Fruit fly (Drosophila melanogaster) whole organism, embryonic: ENCODE measurements around the gene CG46397.

Experiments
- CG10147 ChIP-seq: fragments of 200-800 bp; sonication (Bioruptor generic); optimal IDR thresholded peaks from 2 replicates; lab custom pipeline; 2019; ENCODE audit warnings: missing biosample characterization, mild to moderate bottlenecking, missing genetic modification characterization, moderate library complexity
- CG10209 ChIP-seq: fragments of 200-800 bp; sonication (Bioruptor generic); optimal IDR thresholded peaks from 3 replicates; lab custom pipeline; 2017; ENCODE audit warnings: missing biosample characterization, mild to moderate bottlenecking, missing genetic modification characterization, missing genetic modification reagents
- CG10543 ChIP-seq: fragments of 200-800 bp; sonication (Bioruptor generic); optimal IDR thresholded peaks from 3 replicates; lab custom pipeline; 2017; ENCODE audit warnings: missing biosample characterization, mild to moderate bottlenecking, missing genetic modification characterization, moderate library complexity
- CG12155 ChIP-seq: fragments of 200-800 bp; sonication (Bioruptor generic); optimal IDR thresholded peaks from 3 replicates; lab custom pipeline; 2016; ENCODE audit warnings: missing biosample characterization, missing genetic modification characterization
- CG12299 ChIP-seq: fragments of 200-800 bp; sonication (Bioruptor generic); optimal IDR thresholded peaks from 2 replicates; lab custom pipeline; 2018; ENCODE audit warnings: missing biosample characterization, mild to moderate bottlenecking, missing genetic modification characterization
- CG12659 ChIP-seq: fragments of 200-800 bp; sonication (Bioruptor generic); optimal IDR thresholded peaks from 3 replicates; lab custom pipeline; 2017; ENCODE audit warnings: mild to moderate bottlenecking, missing biosample characterization, missing genetic modification reagents, missing genetic modification characterization
- CG13287 ChIP-seq: fragments of 200-800 bp; sonication (Bioruptor generic); IDR thresholded peaks from 2 replicates; pipeline ENCODE4 v1.3.6; 2022; ENCODE audit warnings: missing biosample characterization, missing genetic modification characterization; ENCODE audit not compliant: partially characterized antibody
- CG13296 ChIP-seq: fragments of 200-800 bp; sonication (Bioruptor generic); optimal IDR thresholded peaks from 3 replicates; lab custom pipeline; 2018; ENCODE audit warnings: missing biosample characterization, mild to moderate bottlenecking, missing genetic modification characterization
- CG13624 ChIP-seq: fragments of 200-800 bp; sonication (Bioruptor generic); optimal IDR thresholded peaks from 2 replicates; lab custom pipeline; 2016; ENCODE audit warnings: missing biosample characterization, missing genetic modification characterization
- CG13894 ChIP-seq: fragments of 200-800 bp; sonication (Bioruptor generic); optimal IDR thresholded peaks from 3 replicates; lab custom pipeline; 2018; ENCODE audit warnings: missing biosample characterization, mild to moderate bottlenecking, missing genetic modification characterization, moderate library complexity
- CG15011 ChIP-seq: fragments of 200-800 bp; sonication (Bioruptor generic); optimal IDR thresholded peaks from 3 replicates; lab custom pipeline; 2018; ENCODE audit warnings: missing biosample characterization, mild to moderate bottlenecking, missing genetic modification characterization
- CG15269 ChIP-seq: fragments of 200-800 bp; sonication (Bioruptor generic); optimal IDR thresholded peaks from 2 replicates; lab custom pipeline; 2018; ENCODE audit warnings: missing biosample characterization, mild to moderate bottlenecking, missing genetic modification characterization, moderate library complexity
- CG1603 ChIP-seq: fragments of 200-800 bp; sonication (Bioruptor generic); optimal IDR thresholded peaks from 2 replicates; lab custom pipeline; 2019; ENCODE audit warnings: missing biosample characterization, mild to moderate bottlenecking, missing genetic modification characterization, moderate library complexity
- CG1792 ChIP-seq: fragments of 200-800 bp; sonication (Bioruptor generic); optimal IDR thresholded peaks from 2 replicates; lab custom pipeline; 2016; ENCODE audit warnings: missing biosample characterization, missing genetic modification characterization
- CG18262 ChIP-seq: fragments of 200-800 bp; optimal IDR thresholded peaks from 3 replicates; lab custom pipeline; 2019; ENCODE audit warnings: missing biosample characterization, mild to moderate bottlenecking, missing genetic modification characterization, moderate library complexity
- CG2120 ChIP-seq: fragments of 200-800 bp; sonication (Bioruptor generic); optimal IDR thresholded peaks from 3 replicates; lab custom pipeline; 2016; ENCODE audit warnings: missing biosample characterization, missing genetic modification characterization
- CG2678 ChIP-seq: fragments of 200-800 bp; sonication (Bioruptor generic); optimal IDR thresholded peaks from 3 replicates; lab custom pipeline; 2019; ENCODE audit warnings: missing biosample characterization, mild to moderate bottlenecking, missing genetic modification characterization, moderate library complexity
- CG30431 ChIP-seq: fragments of 200-800 bp; sonication (Bioruptor generic); optimal IDR thresholded peaks from 2 replicates; lab custom pipeline; 2017; ENCODE audit warnings: missing biosample characterization, missing genetic modification characterization
- CG34376 ChIP-seq: fragments of 200-800 bp; sonication (Bioruptor generic); optimal IDR thresholded peaks from 2 replicates; lab custom pipeline; 2018; ENCODE audit warnings: missing biosample characterization, mild to moderate bottlenecking, missing genetic modification characterization
- CG7372 ChIP-seq: fragments of 200-800 bp; sonication (Bioruptor generic); IDR thresholded peaks from 2 replicates; pipeline ENCODE4 v1.3.6; 2022; ENCODE audit warnings: missing biosample characterization, missing genetic modification characterization
- E2f2 ChIP-seq: fragments of 200-800 bp; sonication (Bioruptor generic); IDR thresholded peaks from 2 replicates; pipeline ENCODE4 v1.3.6; 2022; ENCODE audit warnings: missing biosample characterization, missing genetic modification characterization
- Gsc ChIP-seq: fragments of 200-800 bp; sonication (Bioruptor generic); IDR thresholded peaks from 2 replicates; pipeline ENCODE4 v1.3.6; 2022; ENCODE audit warnings: missing biosample characterization, missing genetic modification characterization
- Hand ChIP-seq: fragments of 200-800 bp; sonication (Bioruptor generic); optimal IDR thresholded peaks from 2 replicates; lab custom pipeline; 2017; ENCODE audit warnings: mild to moderate bottlenecking, missing biosample characterization, missing genetic modification reagents, missing genetic modification characterization
- Hr39 ChIP-seq: fragments of >200 bp; optimal IDR thresholded peaks from 2 replicates; lab custom pipeline; 2017
- Lpt ChIP-seq: fragments of >200 bp; optimal IDR thresholded peaks from 2 replicates; lab custom pipeline; 2018; ENCODE audit warnings: missing biosample characterization, missing genetic modification characterization
- Nf-YC ChIP-seq: fragments of 200-800 bp; optimal IDR thresholded peaks from 3 replicates; lab custom pipeline; 2019; ENCODE audit warnings: missing biosample characterization, mild to moderate bottlenecking, missing genetic modification characterization, moderate library complexity
- PHDP ChIP-seq: fragments of 200-800 bp; sonication (Bioruptor generic); optimal IDR thresholded peaks from 3 replicates; lab custom pipeline; 2018; ENCODE audit warnings: missing biosample characterization, mild to moderate bottlenecking, missing genetic modification characterization, moderate library complexity
- Pdp1 ChIP-seq, 2 experiments: fragments of 200-800 bp; sonication (Bioruptor generic); optimal IDR thresholded peaks; 3 replicates each; lab custom pipeline; 2016; ENCODE audit warnings: missing biosample characterization in 2 of 2, missing genetic modification characterization in 2 of 2, mild to moderate bottlenecking in 1 of 2, moderate library complexity in 1 of 2
- Rx ChIP-seq: fragments of 200-800 bp; sonication (Bioruptor generic); IDR thresholded peaks from 2 replicates; pipeline ENCODE4 v1.3.6; 2022; ENCODE audit warnings: missing biosample characterization, missing genetic modification characterization
- Sin3A ChIP-seq: fragments of >200 bp; optimal IDR thresholded peaks from 2 replicates; lab custom pipeline; 2018
- Sox102F ChIP-seq: fragments of 200-800 bp; sonication (Bioruptor generic); optimal IDR thresholded peaks from 2 replicates; lab custom pipeline; 2018; ENCODE audit warnings: missing biosample characterization, mild to moderate bottlenecking, missing genetic modification characterization, moderate library complexity
- Sry-β ChIP-seq: fragments of 200-800 bp; sonication (Bioruptor generic); optimal IDR thresholded peaks from 2 replicates; lab custom pipeline; 2018; ENCODE audit warnings: missing biosample characterization, mild to moderate bottlenecking, missing genetic modification characterization, moderate library complexity
- ato ChIP-seq: fragments of 200-800 bp; sonication (Bioruptor generic); IDR thresholded peaks from 2 replicates; pipeline ENCODE4 v1.3.6; 2022; ENCODE audit warnings: missing biosample characterization, missing genetic modification characterization; ENCODE audit not compliant: partially characterized antibody
- cato ChIP-seq: fragments of 200-800 bp; sonication (Bioruptor generic); optimal IDR thresholded peaks from 2 replicates; lab custom pipeline; 2016; ENCODE audit warnings: missing biosample characterization, missing genetic modification characterization, borderline replicate concordance
- dan ChIP-seq: fragments of 200-800 bp; sonication (Bioruptor generic); IDR thresholded peaks from 2 replicates; pipeline ENCODE4 v1.3.6; 2022; ENCODE audit warnings: missing biosample characterization, missing genetic modification characterization
- esg ChIP-seq: fragments of 200-800 bp; sonication (Bioruptor generic); conservative IDR thresholded peaks from 2 replicates; pipeline ENCODE4 v1.3.6; 2022; ENCODE audit warnings: missing biosample characterization, missing genetic modification characterization
- exex ChIP-seq: fragments of 200-800 bp; sonication (Bioruptor generic); optimal IDR thresholded peaks from 4 replicates; lab custom pipeline; 2018; ENCODE audit warnings: missing biosample characterization, mild to moderate bottlenecking, missing genetic modification characterization, moderate library complexity
- gcm ChIP-seq: fragments of 200-800 bp; sonication (Bioruptor generic); optimal IDR thresholded peaks from 2 replicates; lab custom pipeline; 2019; ENCODE audit warnings: missing biosample characterization, mild to moderate bottlenecking, missing genetic modification characterization, moderate library complexity
- grn ChIP-seq: fragments of 200-800 bp; sonication (Bioruptor generic); optimal IDR thresholded peaks from 3 replicates; lab custom pipeline; 2017; ENCODE audit warnings: missing biosample characterization, missing genetic modification characterization
- jing ChIP-seq: fragments of 200-800 bp; sonication (Bioruptor generic); optimal IDR thresholded peaks from 2 replicates; lab custom pipeline; 2018; ENCODE audit warnings: missing biosample characterization, mild to moderate bottlenecking, missing genetic modification characterization
- lmd ChIP-seq: fragments of 200-800 bp; sonication (Bioruptor generic); IDR thresholded peaks from 2 replicates; pipeline ENCODE4 v1.3.6; 2022; ENCODE audit warnings: missing biosample characterization, missing genetic modification characterization
- mirr ChIP-seq: fragments of 200-800 bp; sonication (Bioruptor generic); optimal IDR thresholded peaks from 3 replicates; lab custom pipeline; 2018; ENCODE audit warnings: missing biosample characterization, mild to moderate bottlenecking, missing genetic modification characterization
- nau ChIP-seq: fragments of 200-800 bp; sonication (Bioruptor generic); optimal IDR thresholded peaks from 3 replicates; lab custom pipeline; 2017; ENCODE audit warnings: missing biosample characterization, mild to moderate bottlenecking, missing genetic modification characterization, missing genetic modification reagents
- pnt ChIP-seq: fragments of 200-800 bp; sonication (Bioruptor generic); optimal IDR thresholded peaks from 3 replicates; lab custom pipeline; 2016; ENCODE audit warnings: missing biosample characterization, missing genetic modification characterization
- sd ChIP-seq: fragments of 200-800 bp; sonication (Bioruptor generic); optimal IDR thresholded peaks from 3 replicates; lab custom pipeline; 2018; ENCODE audit warnings: missing biosample characterization, mild to moderate bottlenecking, missing genetic modification characterization, moderate library complexity
- sug ChIP-seq: fragments of 200-800 bp; optimal IDR thresholded peaks from 2 replicates; lab custom pipeline; 2019; ENCODE audit warnings: missing biosample characterization, mild to moderate bottlenecking, missing genetic modification characterization, moderate library complexity
- vvl ChIP-seq: fragments of 200-800 bp; sonication (Bioruptor generic); IDR thresholded peaks from 2 replicates; pipeline ENCODE4 v1.3.6; 2022; ENCODE audit warnings: missing biosample characterization, missing genetic modification characterization

The CG46397 gene

DNA sequence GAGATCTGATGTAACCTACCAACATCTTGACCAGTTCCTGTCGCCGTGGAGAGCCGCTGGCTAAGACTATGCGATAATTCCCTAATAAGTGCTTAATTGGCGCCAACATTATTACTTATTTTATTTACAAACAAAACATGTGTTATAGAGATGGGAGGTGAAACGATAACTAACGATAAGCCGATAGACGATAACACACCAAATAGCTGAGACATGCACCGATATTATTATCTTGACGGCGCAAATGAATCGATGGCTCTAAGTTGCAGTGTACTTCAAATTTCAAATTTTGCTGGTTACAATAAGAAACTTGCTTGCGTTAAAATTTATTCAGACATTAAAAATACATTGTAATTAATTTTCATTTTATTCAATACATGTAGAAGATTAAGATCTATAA lies 4.0 kb upstream of the CG46397 start, which contains the start of gene CG9515 (continued):
- TF ChIP-seq CG2120 (GFP tag; lab: Kevin White, UChicago): peak; percentile 24
- no peak for TF ChIP-seq CG18262 (tag; lab: Kevin White, UChicago)
- TF ChIP-seq CG1792: no peak
- TF ChIP-seq CG15011 (GFP tag; lab: Kevin White, UChicago): no peak
- TF ChIP-seq gcm: peak; percentile 10
- no peak for TF ChIP-seq Lpt (GFP tag; lab: Kevin White, UChicago)
- no peak for TF ChIP-seq CG10209 (GFP tag; lab: Kevin White, UChicago)
- TF ChIP-seq CG13287 (GFP tag; lab: Robert Waterston, UW): peak; percentile 92
- peak; percentile 27 for TF ChIP-seq CG13624 (GFP tag; lab: Kevin White, UChicago)
- TF ChIP-seq CG34376 (GFP tag; lab: Kevin White, UChicago): no peak
- no peak for TF ChIP-seq jing (GFP tag; lab: Kevin White, UChicago)
- no peak for TF ChIP-seq Gsc (GFP tag; lab: Robert Waterston, UW)
- peak; percentile 47 for TF ChIP-seq exex
- TF ChIP-seq CG10147 (GFP tag; lab: Kevin White, UChicago): no peak
- TF ChIP-seq lmd (GFP tag; lab: Robert Waterston, UW): no peak
- TF ChIP-seq CG12659 (GFP tag; lab: Kevin White, UChicago): peak; percentile 71
- TF ChIP-seq dan: no peak
- no peak for TF ChIP-seq CG7372 (GFP tag; lab: Robert Waterston, UW)
- peak; percentile 15 for TF ChIP-seq PHDP
- TF ChIP-seq CG12299: no peak
- no peak for TF ChIP-seq Sin3A (lab: Kevin White, UChicago)
- no peak for TF ChIP-seq Sox102F
- peak; percentile 92 for TF ChIP-seq E2f2 (GFP tag; lab: Robert Waterston, UW)
- TF ChIP-seq Sry-β (GFP tag; lab: Kevin White, UChicago): no peak
- TF ChIP-seq vvl: 0 out of 2 replicates have a peak, but pooled peaks have one; percentile 18
- peak; percentile 71 for TF ChIP-seq CG1603 (tag; lab: Kevin White, UChicago)
- no peak for TF ChIP-seq Hand (GFP tag; lab: Kevin White, UChicago)
- no peak for TF ChIP-seq CG12155 (GFP tag; lab: Kevin White, UChicago)
- no peak for TF ChIP-seq cato (GFP tag; lab: Kevin White, UChicago)
- TF ChIP-seq CG30431: no peak
- TF ChIP-seq, all 482 proteins: peak for 95

DNA sequence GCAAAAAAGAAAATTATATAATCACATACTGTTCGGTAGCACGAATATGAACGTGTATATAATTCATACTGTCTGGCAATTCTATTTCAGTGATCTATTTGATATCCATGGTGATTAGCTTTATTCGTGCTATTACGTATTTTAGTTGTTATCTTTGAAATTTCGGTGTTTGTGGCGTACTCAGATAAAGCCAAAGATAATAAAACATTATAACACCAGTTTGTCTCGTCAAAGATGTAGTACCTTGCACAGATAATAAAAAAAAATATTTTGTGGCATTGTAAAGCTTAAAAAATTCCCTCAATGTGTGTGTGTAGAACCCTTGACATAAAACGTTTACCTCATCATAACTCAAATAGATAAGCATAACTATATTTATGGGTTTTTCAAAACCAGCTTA lies 923 bp downstream of the CG46397 start:
- TF ChIP-seq Nf-YC (tag; lab: Kevin White, UChicago) (peak; percentile 25), Hr39 (no peak), ato (GFP tag; lab: Robert Waterston, UW) (no peak), CG34376 (GFP tag; lab: Kevin White, UChicago) (peak; percentile 0), exex (peak; percentile 50), esg (no peak), grn (GFP tag; lab: Kevin White, UChicago) (no peak), Pdp1 (GFP tag; optimal IDR thresholded peaks at IDR 0.05; lab: Kevin White, UChicago) (peak in 1 of 2 experiments; percentile 88), nau (GFP tag; lab: Kevin White, UChicago) (no peak), Rx (GFP tag; lab: Robert Waterston, UW) (no peak), CG2678 (tag; lab: Kevin White, UChicago) (peak; percentile 47), CG13296 (GFP tag; lab: Kevin White, UChicago) (peak; percentile 54), CG13894 (tag; lab: Kevin White, UChicago) (peak; percentile 58), CG10543 (GFP tag; lab: Kevin White, UChicago) (peak; percentile 38), sug (tag; lab: Kevin White, UChicago) (peak; percentile 16), sd (tag; lab: Kevin White, UChicago) (peak; percentile 29), PHDP (peak; percentile 3), mirr (GFP tag; lab: Kevin White, UChicago) (peak; percentile 35), CG15269 (tag; lab: Kevin White, UChicago) (peak; percentile 5), pnt (no peak)
- TF ChIP-seq, all 482 proteins: peak for 13
